Worm (Caenorhabditis elegans): ENCODE results near the gene pwp-1.

The pwp-1 gene

DNA sequence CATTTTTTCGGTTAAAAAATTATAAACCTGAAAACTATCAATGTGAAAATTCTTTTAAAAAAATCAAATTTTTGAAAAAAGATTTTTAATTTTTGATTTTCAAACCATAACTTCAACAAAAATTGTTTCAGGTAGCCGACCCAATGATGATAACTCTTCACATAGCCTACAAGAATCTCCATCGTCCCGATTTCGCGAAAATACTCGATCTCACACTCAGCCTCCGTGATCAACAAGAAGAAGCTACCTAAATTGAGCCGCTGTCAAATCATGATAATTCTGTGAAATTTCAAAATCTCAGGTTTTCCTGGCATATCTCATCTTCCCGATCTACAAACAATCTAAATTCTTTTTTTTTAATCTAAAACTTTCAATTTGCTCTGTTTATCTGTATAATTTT, 13.9 kb upstream of the pwp-1 start (continued):
- no peak for TF ChIP-seq ZK185.1 (tag; optimal IDR thresholded peaks at IDR 0.05; ENCODE audit: poor library complexity, severe bottlenecking)
- TF ChIP-seq nhr-27 (tag; optimal IDR thresholded peaks at IDR 0.05): no peak
- TF ChIP-seq cebp-1 (GFP tag; IDR thresholded peaks at IDR 0.05): peak; percentile 70
- TF ChIP-seq cebp-1 (tag; optimal IDR thresholded peaks at IDR 0.05): peak; percentile 45
- no peak for TF ChIP-seq dox-1 (GFP tag; IDR thresholded peaks at IDR 0.05)
- TF ChIP-seq Y56A3A.18 (GFP tag; IDR thresholded peaks at IDR 0.05): 0 out of 2 replicates have a peak, but pooled peaks have one; percentile 11
- TF ChIP-seq nhr-120 (GFP tag; IDR thresholded peaks at IDR 0.05): no peak
- no peak for TF ChIP-seq dpl-1 (GFP tag; optimal IDR thresholded peaks at IDR 0.05)
- TF ChIP-seq madf-8 (GFP tag; conservative IDR thresholded peaks at IDR 0.05): no peak
- TF ChIP-seq gei-17 (GFP tag; optimal IDR thresholded peaks at IDR 0.05): no peak
- no peak for TF ChIP-seq F55B11.4 (tag; optimal IDR thresholded peaks at IDR 0.05; ENCODE audit: borderline replicate concordance, insufficient read depth)
- TF ChIP-seq mcd-1 (GFP tag; IDR thresholded peaks at IDR 0.05): no peak
- TF ChIP-seq pbrm-1 (GFP tag; IDR thresholded peaks at IDR 0.05): no peak
- no peak for TF ChIP-seq tbx-9 (tag; optimal IDR thresholded peaks at IDR 0.05; ENCODE audit: borderline replicate concordance)

DNA sequence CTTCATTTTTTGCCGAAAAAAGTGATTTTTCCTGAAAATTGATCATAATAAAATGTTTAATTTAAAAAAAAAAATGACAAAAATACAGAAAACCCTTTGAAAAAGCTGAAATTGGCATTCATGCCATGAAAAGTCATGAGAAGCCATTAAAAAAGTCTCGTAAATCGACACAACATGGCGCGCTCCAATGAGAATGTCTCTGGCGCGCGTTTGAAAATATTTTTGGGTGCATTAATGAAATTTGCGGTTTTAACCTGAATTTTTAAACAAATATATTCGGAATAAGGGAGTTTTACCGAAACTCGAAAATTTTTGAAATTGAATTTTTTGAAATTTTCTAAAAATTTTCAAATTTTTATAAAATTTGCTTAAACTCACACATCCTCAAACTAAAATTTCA, 11.4 kb upstream of the pwp-1 start:
- TF ChIP-seq hlh-12 (tag; optimal IDR thresholded peaks at IDR 0.05) (no peak), lin-54 (GFP tag; optimal IDR thresholded peaks at IDR 0.05) (peak; percentile 59), efl-1 (GFP tag; optimal IDR thresholded peaks at IDR 0.05) (peak; percentile 24)

DNA sequence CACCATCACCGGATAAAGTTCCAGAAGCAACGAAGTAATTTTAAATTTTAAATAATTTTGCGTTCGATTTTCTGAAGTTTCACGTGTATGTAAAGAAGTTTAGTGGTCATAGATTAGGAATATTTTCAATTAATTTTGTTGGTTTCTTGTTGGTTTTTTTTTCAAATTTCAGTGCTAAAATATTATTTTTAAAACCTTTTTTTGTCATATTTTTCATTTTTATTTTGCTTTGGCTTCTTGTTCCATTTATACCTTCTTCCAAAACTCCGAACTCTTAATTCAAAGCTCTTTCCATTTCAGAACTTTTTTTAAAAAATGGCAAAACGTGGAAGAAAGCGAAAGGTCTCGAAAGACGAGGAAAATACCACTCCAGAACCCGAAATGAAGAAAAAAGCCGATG, 10.6 kb upstream of the pwp-1 start, which contains the start of gene JC8.7:
Gene JC8.7 (plus strand): TSS at position 301 of the 400 bp plus-strand sequence.
- no peak for TF ChIP-seq aptf-2 (GFP tag; conservative IDR thresholded peaks at IDR 0.05)
- no peak for TF ChIP-seq ekl-4 (GFP tag; IDR thresholded peaks at IDR 0.05)
- no peak for TF ChIP-seq F49E8.2 (tag; optimal IDR thresholded peaks at IDR 0.05; ENCODE audit: insufficient read depth)
- no peak for TF ChIP-seq F52B5.7 (tag; optimal IDR thresholded peaks at IDR 0.05)
- TF ChIP-seq Y53G8AR.9 (GFP tag; conservative IDR thresholded peaks at IDR 0.05): no peak
- TF ChIP-seq K11D2.4 (GFP tag; IDR thresholded peaks at IDR 0.05): no peak
- TF ChIP-seq ceh-91 (GFP tag; IDR thresholded peaks at IDR 0.05): no peak
- TF ChIP-seq ceh-100 (GFP tag; IDR thresholded peaks at IDR 0.05): no peak
- TF ChIP-seq attf-5 (GFP tag; optimal IDR thresholded peaks at IDR 0.05): no peak
- no peak for TF ChIP-seq B0261.1 (tag; optimal IDR thresholded peaks at IDR 0.05)
- TF ChIP-seq hrde-1 (tag; optimal IDR thresholded peaks at IDR 0.05; ENCODE audit: borderline replicate concordance): no peak
- no peak for TF ChIP-seq lin-26 (GFP tag; IDR thresholded peaks at IDR 0.05)

DNA sequence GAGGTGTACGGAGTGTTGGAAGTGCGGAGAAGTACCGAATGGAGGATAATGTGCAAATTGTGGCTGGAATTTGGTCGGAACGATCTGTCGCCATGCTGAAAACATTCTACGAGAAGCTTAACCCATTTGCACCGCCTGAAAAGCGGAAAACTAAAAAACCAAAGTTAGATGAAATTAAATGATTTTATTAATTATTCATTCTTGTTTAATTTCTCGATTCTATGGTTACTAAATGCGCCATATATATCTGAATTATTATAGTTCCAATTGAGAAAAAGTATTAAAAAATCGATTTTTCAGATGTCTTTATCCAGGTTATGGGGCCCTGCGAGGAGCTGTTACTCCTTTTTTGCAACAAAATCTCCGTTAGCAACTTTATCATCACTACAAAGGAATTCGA, 7.6 kb upstream of the pwp-1 start, which contains the start of gene cox-11:
Gene cox-11 (plus strand): TSS at position 301 of the 400 bp plus-strand sequence.
- TF ChIP-seq egl-44 (GFP tag; IDR thresholded peaks at IDR 0.05): no peak
- TF ChIP-seq ccch-3 (GFP tag; optimal IDR thresholded peaks at IDR 0.05): no peak
- TF ChIP-seq sptf-2 (GFP tag; optimal IDR thresholded peaks at IDR 0.05): no peak
- TF ChIP-seq mel-28 (tag; optimal IDR thresholded peaks at IDR 0.05; ENCODE audit: borderline replicate concordance): no peak
- TF ChIP-seq ama-1 (optimal IDR thresholded peaks at IDR 0.05): no peak
- no peak for TF ChIP-seq ama-1 (GFP tag; optimal IDR thresholded peaks at IDR 0.05)
- TF ChIP-seq B0336.3 (GFP tag; IDR thresholded peaks at IDR 0.05): no peak
- TF ChIP-seq aptf-2 (GFP tag; conservative IDR thresholded peaks at IDR 0.05): no peak
- TF ChIP-seq athp-1 (tag; optimal IDR thresholded peaks at IDR 0.05): no peak
- no peak for TF ChIP-seq chd-7 (tag; optimal IDR thresholded peaks at IDR 0.05)
- TF ChIP-seq madf-8 (GFP tag; conservative IDR thresholded peaks at IDR 0.05): no peak

All from whole organism, young adult.